Fruit fly (Drosophila melanogaster) whole organism, wandering third instar larva: ENCODE measurements around the gene PK2-R1.

Experiments
- Abd-B ChIP-seq: fragments of >200 bp; optimal IDR thresholded peaks from 2 replicates; lab custom pipeline; 2017; ENCODE audit warnings: missing biosample characterization, missing genetic modification characterization
- CG32264 ChIP-seq: fragments of 200-800 bp; sonication (Bioruptor generic); optimal IDR thresholded peaks from 2 replicates; lab custom pipeline; 2016; ENCODE audit warnings: missing biosample characterization, missing genetic modification characterization
- CrebA ChIP-seq: fragments of 200-800 bp; sonication (Bioruptor generic); optimal IDR thresholded peaks from 2 replicates; lab custom pipeline; 2016; ENCODE audit warnings: missing biosample characterization, mild to moderate bottlenecking, missing genetic modification characterization, borderline replicate concordance
- GATAd ChIP-seq: sonication (Bioruptor generic); optimal IDR thresholded peaks from 2 replicates; lab custom pipeline; 2016; ENCODE audit warnings: missing biosample characterization, missing genetic modification characterization
- HLH106 ChIP-seq: fragments of 200-800 bp; optimal IDR thresholded peaks from 3 replicates; lab custom pipeline; 2019; ENCODE audit warnings: missing biosample characterization, mild to moderate bottlenecking, missing genetic modification characterization, moderate library complexity
- Hnf4 ChIP-seq: fragments of 200-800 bp; sonication (Bioruptor generic); optimal IDR thresholded peaks from 2 replicates; lab custom pipeline; 2016; ENCODE audit warnings: missing biosample characterization, mild to moderate bottlenecking, missing genetic modification characterization
- Hr78 ChIP-seq: fragments of >200 bp; optimal IDR thresholded peaks from 2 replicates; lab custom pipeline; 2017; ENCODE audit warnings: missing biosample characterization, missing genetic modification characterization
- Hr83 ChIP-seq: fragments of 200-300 bp; sonication (Bioruptor generic); optimal IDR thresholded peaks from 2 replicates; lab custom pipeline; 2016; ENCODE audit warnings: missing biosample characterization, mild to moderate bottlenecking, missing genetic modification characterization, moderate library complexity; ENCODE audit not compliant: poor library complexity, severe bottlenecking
- Jra ChIP-seq: sonication (Bioruptor generic); optimal IDR thresholded peaks from 2 replicates; lab custom pipeline; 2016; ENCODE audit warnings: missing biosample characterization, missing genetic modification characterization
- Mio ChIP-seq: sonication (Bioruptor generic); optimal IDR thresholded peaks from 2 replicates; lab custom pipeline; 2016; ENCODE audit warnings: missing biosample characterization, missing genetic modification characterization
- Myc ChIP-seq: fragments of >200 bp; optimal IDR thresholded peaks from 2 replicates; lab custom pipeline; 2017
- N ChIP-seq: fragments of >200 bp; optimal IDR thresholded peaks from 2 replicates; lab custom pipeline; 2018; ENCODE audit warnings: missing biosample characterization, missing external identifiers, missing genetic modification characterization
- OdsH ChIP-seq: fragments of 200-800 bp; sonication (Bioruptor generic); optimal IDR thresholded peaks from 2 replicates; lab custom pipeline; 2016; ENCODE audit warnings: missing biosample characterization, mild to moderate bottlenecking, missing genetic modification characterization
- Rel ChIP-seq, 2 experiments: fragments of 200-800 bp; sonication (Bioruptor generic) in 1 of 2; optimal IDR thresholded peaks; 2 replicates in 1 of 2; 3 replicates in 1 of 2; lab custom pipeline; 2016 to 2019; ENCODE audit warnings: mild to moderate bottlenecking in 2 of 2, missing biosample characterization in 2 of 2, missing genetic modification characterization in 2 of 2, moderate library complexity in 1 of 2
- Sp1 ChIP-seq: fragments of 200-800 bp; sonication (Bioruptor generic); optimal IDR thresholded peaks from 3 replicates; lab custom pipeline; 2019; ENCODE audit warnings: missing biosample characterization, mild to moderate bottlenecking, missing genetic modification characterization, moderate library complexity
- Vsx2 ChIP-seq: fragments of 200-300, 225-300 bp; sonication (Bioruptor generic); optimal IDR thresholded peaks from 2 replicates; lab custom pipeline; 2018; ENCODE audit warnings: missing biosample characterization, missing genetic modification characterization; ENCODE audit not compliant: partially characterized antibody
- br ChIP-seq: fragments of 200-800 bp; sonication (Bioruptor generic); optimal IDR thresholded peaks from 2 replicates; lab custom pipeline; 2016; ENCODE audit warnings: missing biosample characterization, missing genetic modification characterization
- brk ChIP-seq: fragments of 200-800 bp; sonication (Bioruptor generic); optimal IDR thresholded peaks from 2 replicates; lab custom pipeline; 2016; ENCODE audit warnings: missing biosample characterization, mild to moderate bottlenecking, missing genetic modification characterization
- dl ChIP-seq, 2 experiments: fragments of 175-275, 200-275 bp in 1 of 2; fragments of 200-275 bp in 1 of 2; sonication (Bioruptor generic); optimal IDR thresholded peaks; lab custom pipeline; 2018; ENCODE audit warnings: mild to moderate bottlenecking in 2 of 2, missing biosample characterization in 2 of 2, missing genetic modification characterization in 2 of 2, moderate library complexity in 2 of 2; ENCODE audit not compliant: partially characterized antibody in 2 of 2, insufficient read depth in 1 of 2
- dmrt93B ChIP-seq: fragments of 200-800 bp; sonication (Bioruptor generic); optimal IDR thresholded peaks from 2 replicates; lab custom pipeline; 2018; ENCODE audit warnings: missing biosample characterization, mild to moderate bottlenecking, missing genetic modification characterization
- ey ChIP-seq: fragments of 200-800 bp; sonication (Bioruptor generic); optimal IDR thresholded peaks from 2 replicates; lab custom pipeline; 2016; ENCODE audit warnings: missing biosample characterization, missing genetic modification characterization
- foxo ChIP-seq, 2 experiments: fragments of 200-800 bp; sonication (Bioruptor generic); optimal IDR thresholded peaks; 2 replicates in 1 of 2; 3 replicates in 1 of 2; lab custom pipeline; 2016 to 2017; ENCODE audit warnings: missing biosample characterization in 2 of 2, missing genetic modification characterization in 2 of 2
- fru ChIP-seq: fragments of 200-800 bp; sonication (Bioruptor generic); optimal IDR thresholded peaks from 3 replicates; lab custom pipeline; 2016; ENCODE audit warnings: missing biosample characterization, mild to moderate bottlenecking, missing genetic modification characterization
- jim ChIP-seq: fragments of 175-275, 200-325 bp; sonication (Bioruptor generic); optimal IDR thresholded peaks from 2 replicates; lab custom pipeline; 2016; ENCODE audit warnings: missing biosample characterization, mild to moderate bottlenecking, missing genetic modification characterization
- lola ChIP-seq: fragments of >200 bp; optimal IDR thresholded peaks from 2 replicates; lab custom pipeline; 2017; ENCODE audit warnings: missing biosample characterization, missing genetic modification characterization
- pan ChIP-seq: fragments of >200 bp; optimal IDR thresholded peaks from 2 replicates; lab custom pipeline; 2017
- psq ChIP-seq: fragments of 200-800 bp; sonication (Bioruptor generic); optimal IDR thresholded peaks from 3 replicates; lab custom pipeline; 2017; ENCODE audit warnings: missing biosample characterization, mild to moderate bottlenecking, missing genetic modification characterization, moderate library complexity
- rgr ChIP-seq: fragments of 200-800 bp; sonication (Bioruptor generic); optimal IDR thresholded peaks from 3 replicates; lab custom pipeline; 2016; ENCODE audit warnings: missing biosample characterization, mild to moderate bottlenecking, missing genetic modification characterization
- sage ChIP-seq: fragments of 200-800 bp; sonication (Bioruptor generic); optimal IDR thresholded peaks from 2 replicates; lab custom pipeline; 2016; ENCODE audit warnings: missing biosample characterization, mild to moderate bottlenecking, missing genetic modification characterization
- sv ChIP-seq: fragments of 200-800 bp; sonication (Bioruptor generic); optimal IDR thresholded peaks from 3 replicates; lab custom pipeline; 2016; ENCODE audit warnings: missing biosample characterization, missing genetic modification characterization
- usp ChIP-seq: fragments of >200 bp; optimal IDR thresholded peaks from 2 replicates; lab custom pipeline; 2017; ENCODE audit warnings: missing biosample characterization, missing genetic modification characterization

The PK2-R1 gene

dm6 chr3R:13313088-13313487, 25.0 kb upstream of the PK2-R1 start, which contains the start of gene CG44142:
Gene CG44142 (minus strand): TSS chr3R:13313188.
- TF ChIP-seq Abd-B (GFP tag; lab: Kevin White, UChicago) (no peak), brk (no peak), pan (lab: Kevin White, UChicago) (no peak), sv (GFP tag; lab: Kevin White, UChicago) (no peak), CG32264 (GFP tag; lab: Kevin White, UChicago) (no peak), HLH106 (tag; lab: Kevin White, UChicago) (no peak), Hr83 (GFP tag; lab: Kevin White, UChicago) (no peak), Rel (GFP tag; optimal IDR thresholded peaks at IDR 0.05; lab: Kevin White, UChicago) (no peak), Rel (tag; optimal IDR thresholded peaks at IDR 0.05; lab: Kevin White, UChicago) (no peak), foxo (GFP tag; optimal IDR thresholded peaks at IDR 0.05; lab: Kevin White, UChicago) (no peak), Jra (no peak), Vsx2 (GFP tag; lab: Kevin White, UChicago) (no peak), Mio (GFP tag; lab: Kevin White, UChicago) (no peak), N (GFP tag; lab: Kevin White, UChicago) (no peak), rgr (GFP tag; lab: Kevin White, UChicago) (no peak), jim (GFP tag; lab: Kevin White, UChicago) (no peak), Sp1 (GFP tag; lab: Kevin White, UChicago) (no peak), Hr78 (GFP tag; lab: Kevin White, UChicago) (no peak)

dm6 chr3R:13319170-13319569, 19.0 kb upstream of the PK2-R1 start, which contains the start of gene CG45080:
Gene CG45080 (minus strand): TSS chr3R:13319270.
- TF ChIP-seq CrebA (GFP tag; lab: Kevin White, UChicago) (no peak), OdsH (GFP tag; lab: Kevin White, UChicago) (no peak), dmrt93B (GFP tag; lab: Kevin White, UChicago) (no peak), Rel (GFP tag; optimal IDR thresholded peaks at IDR 0.05; lab: Kevin White, UChicago) (no peak), Rel (tag; optimal IDR thresholded peaks at IDR 0.05; lab: Kevin White, UChicago) (no peak), sage (GFP tag; lab: Kevin White, UChicago) (no peak), HLH106 (tag; lab: Kevin White, UChicago) (no peak), psq (GFP tag; lab: Kevin White, UChicago) (no peak), lola (GFP tag; lab: Kevin White, UChicago) (no peak), ey (no peak), Hr83 (GFP tag; lab: Kevin White, UChicago) (no peak), Jra (no peak), fru (GFP tag; lab: Kevin White, UChicago) (no peak), N (GFP tag; lab: Kevin White, UChicago) (no peak), Abd-B (GFP tag; lab: Kevin White, UChicago) (no peak), brk (no peak), br (no peak), GATAd (GFP tag; lab: Kevin White, UChicago) (no peak)
- TF ChIP-seq, all 38 proteins: peak for 0

dm6 chr3R:13319873-13320272, 18.3 kb upstream of the PK2-R1 start:
- no peak for TF ChIP-seq Myc (lab: Kevin White, UChicago)
- TF ChIP-seq rgr (GFP tag; lab: Kevin White, UChicago), result peak; percentile 35

- TF ChIP-seq usp (GFP tag; lab: Kevin White, UChicago) (no peak), dl (GFP tag; optimal IDR thresholded peaks at IDR 0.05; lab: Kevin White, UChicago; ENCODE audit: insufficient read depth in 1 of 2, partially characterized antibody in 2 of 2) (no peak), Vsx2 (GFP tag; lab: Kevin White, UChicago) (no peak), CrebA (GFP tag; lab: Kevin White, UChicago) (no peak), Jra (no peak), Sp1 (GFP tag; lab: Kevin White, UChicago) (no peak), CG32264 (GFP tag; lab: Kevin White, UChicago) (no peak), Hr83 (GFP tag; lab: Kevin White, UChicago) (no peak), sv (GFP tag; lab: Kevin White, UChicago) (no peak), Abd-B (GFP tag; lab: Kevin White, UChicago) (no peak), pan (lab: Kevin White, UChicago) (no peak), Hnf4 (GFP tag; lab: Kevin White, UChicago) (no peak), Myc (lab: Kevin White, UChicago) (no peak)
These were observed 5.1 kb upstream of the PK2-R1 start for dm6 chr3R:13333031-13333430.
